Worm (Caenorhabditis elegans) whole organism, L1 larva: ENCODE measurements around the gene acl-2.

Experiments
- C04F5.9 ChIP-seq: sonication (generic microtip); optimal IDR thresholded peaks from 2 replicates; lab custom pipeline; 2016; ENCODE audit warnings: missing genetic modification characterization, missing compliant biosample characterization
- aly-2 ChIP-seq: fragments of 150-350 bp; optimal IDR thresholded peaks from 2 replicates; lab custom pipeline; 2014; ENCODE audit warnings: missing biosample characterization, missing genetic modification characterization
- ces-1 ChIP-seq: fragments of 150-350 bp; optimal IDR thresholded peaks from 2 replicates; lab custom pipeline; 2014; ENCODE audit warnings: missing biosample characterization, missing genetic modification reagents, missing genetic modification characterization
- fkh-10 ChIP-seq: sonication (generic microtip); optimal IDR thresholded peaks from 2 replicates; lab custom pipeline; 2017; ENCODE audit warnings: missing biosample characterization, missing genetic modification reagents, missing genetic modification characterization
- lin-14 ChIP-seq: fragments of 200-800 bp; sonication (Bioruptor generic); optimal IDR thresholded peaks from 2 replicates; lab custom pipeline; 2018; ENCODE audit warnings: mild to moderate bottlenecking, missing genetic modification characterization, moderate library complexity, missing compliant biosample characterization
- lin-39 ChIP-seq: fragments of 150-350 bp; optimal IDR thresholded peaks from 2 replicates; lab custom pipeline; 2014; ENCODE audit warnings: missing biosample characterization, missing genetic modification reagents, missing genetic modification characterization
- mdl-1 ChIP-seq, 2 experiments: fragments of 150-350 bp; optimal IDR thresholded peaks; 2 replicates each; lab custom pipeline; 2014 to 2017; ENCODE audit warnings: missing biosample characterization in 2 of 2, missing genetic modification characterization in 2 of 2, inconsistent platforms in 1 of 2
- nhr-237 ChIP-seq: fragments of 150-350 bp; optimal IDR thresholded peaks from 2 replicates; lab custom pipeline; 2014; ENCODE audit warnings: missing biosample characterization, missing genetic modification characterization
- pqm-1 ChIP-seq: sonication (generic microtip); optimal IDR thresholded peaks from 3 replicates; lab custom pipeline; 2017; ENCODE audit warnings: missing biosample characterization, missing genetic modification characterization
- sox-4 ChIP-seq: sonication (generic microtip); optimal IDR thresholded peaks from 2 replicates; lab custom pipeline; 2016; ENCODE audit warnings: missing genetic modification characterization, missing compliant biosample characterization
- unc-130 ChIP-seq: fragments of 150-350 bp; optimal IDR thresholded peaks from 2 replicates; lab custom pipeline; 2017; ENCODE audit warnings: missing biosample characterization, missing genetic modification characterization, inconsistent platforms
- zip-4 ChIP-seq: fragments of 200-800 bp; sonication (Bioruptor generic); optimal IDR thresholded peaks from 2 replicates; lab custom pipeline; 2018; ENCODE audit warnings: mild to moderate bottlenecking, missing genetic modification characterization, moderate library complexity, missing compliant biosample characterization
- ztf-4 ChIP-seq: fragments of 150-350 bp; optimal IDR thresholded peaks from 2 replicates; lab custom pipeline; 2014; ENCODE audit warnings: missing biosample characterization, missing genetic modification characterization

DNA sequence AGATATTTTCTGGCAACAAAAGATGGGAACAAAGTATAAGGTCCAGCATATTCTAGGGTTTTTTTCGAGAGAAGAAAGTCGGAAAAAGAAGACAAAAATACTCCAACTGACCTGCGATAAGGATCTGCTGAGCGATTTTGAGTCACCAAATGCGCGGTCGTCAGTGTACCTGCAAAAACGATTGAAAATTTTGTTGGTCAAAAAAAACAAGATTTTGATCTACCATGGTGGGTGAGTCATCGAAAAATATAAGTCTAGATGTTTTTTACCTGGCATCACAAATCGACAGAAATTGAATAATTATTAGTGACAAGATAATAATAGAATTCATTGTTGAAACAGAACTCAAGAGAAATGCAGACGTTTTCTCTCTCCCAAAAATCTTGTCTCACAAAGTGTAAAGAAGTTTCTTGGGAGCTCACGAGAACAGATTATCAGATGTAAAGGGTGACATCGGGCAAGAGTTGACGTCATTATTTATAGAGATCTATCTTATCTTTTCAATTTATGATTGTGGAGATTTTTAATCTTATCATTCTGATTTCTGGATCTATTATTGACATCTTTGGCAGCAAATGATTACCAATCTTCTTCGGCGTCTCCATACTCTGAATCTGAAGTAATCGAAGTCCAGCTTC lies 45.5 kb downstream of the acl-2 start:
- TF ChIP-seq aly-2 (tag; lab: Kevin White, UChicago) (no peak), fkh-10 (GFP tag; lab: Kevin White, UChicago) (no peak), sox-4 (tag; lab: Kevin White, UChicago) (no peak), C04F5.9 (tag; lab: Kevin White, UChicago) (no peak), nhr-237 (tag; lab: Kevin White, UChicago) (no peak), unc-130 (tag; lab: Kevin White, UChicago) (no peak), pqm-1 (tag; lab: Kevin White, UChicago) (no peak), ztf-4 (tag; lab: Kevin White, UChicago) (no peak), ces-1 (GFP tag; lab: Kevin White, UChicago) (no peak), zip-4 (GFP tag; lab: Kevin White, UChicago) (no peak), mdl-1 (tag; optimal IDR thresholded peaks at IDR 0.05; lab: Kevin White, UChicago) (no peak), lin-14 (GFP tag; lab: Kevin White, UChicago) (peak; percentile 52), lin-39 (no peak)
